Worm (Caenorhabditis elegans): ENCODE measurements around the gene chin-1.

Gene chin-1

ce11 chrIII:1030965-1031364 lies 6.0 kb downstream of the chin-1 start, which contains the start of the genes clc-26 and E_BE45912.2:
TSS of gene clc-26 (minus strand) at chrIII:1031065.
TSS of gene E_BE45912.2 (minus strand) at chrIII:1031103.
- no peak for TF ChIP-seq ceh-24 (tag; optimal IDR thresholded peaks at IDR 0.05)
- no peak for TF ChIP-seq sdc-2 (tag; optimal IDR thresholded peaks at IDR 0.05)
- no peak for TF ChIP-seq hlh-8 (tag; optimal IDR thresholded peaks at IDR 0.05)
- TF ChIP-seq ceh-6 (GFP tag; optimal IDR thresholded peaks at IDR 0.05) = no peak
- no peak for TF ChIP-seq lim-6 (tag; optimal IDR thresholded peaks at IDR 0.05)
- no peak for TF ChIP-seq elt-4 (tag; optimal IDR thresholded peaks at IDR 0.05)
- no peak for TF ChIP-seq hlh-15 (tag; optimal IDR thresholded peaks at IDR 0.05)
- no peak for TF ChIP-seq C38D4.7 (GFP tag; optimal IDR thresholded peaks at IDR 0.05)
- TF ChIP-seq hlh-13 (GFP tag; optimal IDR thresholded peaks at IDR 0.05) = no peak
- no peak for TF ChIP-seq ets-4 (tag; optimal IDR thresholded peaks at IDR 0.05)
- TF ChIP-seq ceh-2 (tag; optimal IDR thresholded peaks at IDR 0.05) = no peak
- no peak for TF ChIP-seq pqm-1 (tag; optimal IDR thresholded peaks at IDR 0.05)

DNA sequence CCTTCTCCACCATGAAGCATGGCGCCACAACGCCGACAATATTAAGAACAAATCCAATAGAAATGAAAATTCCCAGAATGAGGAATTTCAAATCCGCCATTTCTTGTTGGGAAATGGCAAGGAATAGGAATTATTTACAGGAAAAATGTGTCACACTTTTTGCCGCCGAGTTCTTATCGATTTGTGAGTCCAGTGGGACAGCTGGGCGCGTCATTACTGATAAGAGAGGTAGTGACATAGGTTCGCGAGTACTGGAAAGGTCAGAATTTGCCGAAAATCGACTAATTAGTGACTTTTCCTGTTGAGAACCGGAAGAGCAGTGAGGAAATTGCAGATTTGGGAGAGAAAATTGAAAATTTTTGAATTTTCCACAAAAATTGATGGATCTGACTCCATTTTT lies 8.8 kb downstream of the chin-1 start:
- no peak for TF ChIP-seq fkh-10 (GFP tag; optimal IDR thresholded peaks at IDR 0.05)
- TF ChIP-seq elt-2 (tag; optimal IDR thresholded peaks at IDR 0.05) = peak; percentile 37

- TF ChIP-seq ama-1 (optimal IDR thresholded peaks at IDR 0.05) (no peak), ttx-3 (tag; optimal IDR thresholded peaks at IDR 0.05) (no peak), ceh-18 (tag; optimal IDR thresholded peaks at IDR 0.05) (no peak)
Measured at ce11 chrIII:1026261-1026660, 10.8 kb downstream of the chin-1 start, which contains the start of gene clc-25. TSS of gene clc-25 (minus strand) at chrIII:1026361.

DNA sequence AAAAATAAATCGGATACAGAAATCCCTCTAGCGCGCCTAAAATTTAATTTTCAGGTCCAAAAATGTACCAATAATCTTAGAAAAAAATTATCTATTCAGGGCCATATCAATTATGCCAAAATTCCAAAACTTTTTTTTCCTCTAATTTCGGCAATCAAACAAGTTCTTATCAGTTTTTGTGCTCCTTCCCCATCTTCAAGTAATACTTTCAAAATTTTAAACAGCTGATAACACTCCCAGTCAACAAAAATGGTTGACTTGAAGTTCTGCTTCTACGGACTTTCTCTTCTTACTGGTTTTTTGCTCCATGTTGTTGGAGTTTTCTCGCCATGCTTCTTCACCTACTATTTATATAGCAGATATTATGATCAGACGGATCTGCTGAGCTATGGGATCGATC lies 16.3 kb downstream of the chin-1 start, which contains the start of gene clc-23:
Gene clc-23 (plus strand): TSS at position 223 of the 400 bp plus-strand sequence.
- TF ChIP-seq ceh-24 (tag; optimal IDR thresholded peaks at IDR 0.05) = no peak
- no peak for TF ChIP-seq ceh-14 (tag; optimal IDR thresholded peaks at IDR 0.05)
- no peak for TF ChIP-seq mec-3 (tag; optimal IDR thresholded peaks at IDR 0.05; ENCODE audit: borderline replicate concordance)
- TF ChIP-seq hlh-8 (tag; optimal IDR thresholded peaks at IDR 0.05) = no peak
- no peak for TF ChIP-seq C38D4.7 (GFP tag; optimal IDR thresholded peaks at IDR 0.05)
- TF ChIP-seq eyg-1 (tag; optimal IDR thresholded peaks at IDR 0.05) = no peak
- no peak for TF ChIP-seq ceh-31 (tag; optimal IDR thresholded peaks at IDR 0.05)
- TF ChIP-seq pha-4 (tag; optimal IDR thresholded peaks at IDR 0.05) = no peak
- no peak for TF ChIP-seq ceh-30 (tag; optimal IDR thresholded peaks at IDR 0.05)
- no peak for TF ChIP-seq dve-1 (tag; optimal IDR thresholded peaks at IDR 0.05)
- TF ChIP-seq pat-9 (tag; optimal IDR thresholded peaks at IDR 0.05) = no peak
- no peak for TF ChIP-seq syd-9 (tag; optimal IDR thresholded peaks at IDR 0.05)
- no peak for TF ChIP-seq ceh-45 (GFP tag; IDR thresholded peaks at IDR 0.05)
- no peak for TF ChIP-seq T23F11.4 (GFP tag; optimal IDR thresholded peaks at IDR 0.05)
- no peak for TF ChIP-seq fkh-6 (tag; optimal IDR thresholded peaks at IDR 0.05)
- no peak for TF ChIP-seq nhr-11 (tag; optimal IDR thresholded peaks at IDR 0.05)
- TF ChIP-seq ztf-16 (tag; optimal IDR thresholded peaks at IDR 0.05) = no peak

DNA sequence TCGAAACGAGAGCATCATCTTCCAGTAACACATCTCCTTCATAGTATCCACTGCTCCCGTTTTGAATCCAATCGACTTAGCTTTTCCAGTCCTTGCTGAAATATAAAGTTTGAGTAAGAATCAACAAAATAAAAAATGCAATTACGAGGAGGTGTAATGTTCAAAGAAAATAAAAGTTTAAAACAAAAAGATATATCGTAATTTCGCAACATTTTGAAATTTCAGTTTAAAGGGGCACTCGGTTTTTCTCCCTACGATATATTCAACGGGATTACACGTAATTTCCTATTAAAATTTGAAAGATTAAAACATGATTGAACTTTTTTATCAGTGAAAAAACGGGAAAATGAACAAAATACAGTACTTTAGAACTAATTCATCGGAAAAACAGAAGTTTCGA lies 20.9 kb downstream of the chin-1 start, which contains the start of gene Y34F4.3:
Gene Y34F4.3 (minus strand): TSS at position 101 of the 400 bp plus-strand sequence.
- no peak for TF ChIP-seq F13H6.1 (tag; optimal IDR thresholded peaks at IDR 0.05)
- TF ChIP-seq ceh-34 (tag; optimal IDR thresholded peaks at IDR 0.05) = no peak
- no peak for TF ChIP-seq elt-4 (tag; optimal IDR thresholded peaks at IDR 0.05)
- TF ChIP-seq fax-1 (tag; optimal IDR thresholded peaks at IDR 0.05) = no peak
- no peak for TF ChIP-seq rnt-1 (tag; optimal IDR thresholded peaks at IDR 0.05)
- no peak for TF ChIP-seq ceh-19 (GFP tag; optimal IDR thresholded peaks at IDR 0.05)
- TF ChIP-seq ahr-1 (tag; optimal IDR thresholded peaks at IDR 0.05) = no peak
- TF ChIP-seq hlh-15 (tag; optimal IDR thresholded peaks at IDR 0.05) = no peak
- no peak for TF ChIP-seq ref-2 (tag; optimal IDR thresholded peaks at IDR 0.05)
- no peak for TF ChIP-seq lin-11 (tag; optimal IDR thresholded peaks at IDR 0.05)
- TF ChIP-seq pat-9 (tag; optimal IDR thresholded peaks at IDR 0.05) = no peak
- no peak for TF ChIP-seq sox-2 (GFP tag; IDR thresholded peaks at IDR 0.05)
- TF ChIP-seq lim-6 (tag; optimal IDR thresholded peaks at IDR 0.05) = no peak
- no peak for TF ChIP-seq unc-42 (tag; optimal IDR thresholded peaks at IDR 0.05)
- no peak for TF ChIP-seq ztf-16 (tag; optimal IDR thresholded peaks at IDR 0.05)
- no peak for TF ChIP-seq pqm-1 (tag; optimal IDR thresholded peaks at IDR 0.05)
- TF ChIP-seq zip-5 (tag; optimal IDR thresholded peaks at IDR 0.05) = no peak
